Fruit fly (Drosophila melanogaster) Kc167 (cell line): ENCODE results near the gene CG33285.

Experiments used
- Myc ChIP-seq: fragments of >200 bp; optimal IDR thresholded peaks from 2 replicates; lab custom pipeline; 2017; ENCODE audit warnings: missing external identifiers
- Sin3A ChIP-seq: fragments of >200 bp; optimal IDR thresholded peaks from 2 replicates; lab custom pipeline; 2018; ENCODE audit warnings: missing external identifiers
- h ChIP-seq: fragments of >200 bp; optimal IDR thresholded peaks from 3 replicates; lab custom pipeline; 2018; ENCODE audit warnings: missing external identifiers
- insv ChIP-seq: fragments of >200 bp; optimal IDR thresholded peaks from 3 replicates; lab custom pipeline; 2018; ENCODE audit warnings: missing external identifiers
- psq ChIP-seq: fragments of >200 bp; optimal IDR thresholded peaks from 2 replicates; lab custom pipeline; 2017; ENCODE audit warnings: missing external identifiers
- ttk ChIP-seq: sonication (Bioruptor generic); optimal IDR thresholded peaks from 2 replicates; lab custom pipeline; 2017; ENCODE audit warnings: missing external identifiers

DNA sequence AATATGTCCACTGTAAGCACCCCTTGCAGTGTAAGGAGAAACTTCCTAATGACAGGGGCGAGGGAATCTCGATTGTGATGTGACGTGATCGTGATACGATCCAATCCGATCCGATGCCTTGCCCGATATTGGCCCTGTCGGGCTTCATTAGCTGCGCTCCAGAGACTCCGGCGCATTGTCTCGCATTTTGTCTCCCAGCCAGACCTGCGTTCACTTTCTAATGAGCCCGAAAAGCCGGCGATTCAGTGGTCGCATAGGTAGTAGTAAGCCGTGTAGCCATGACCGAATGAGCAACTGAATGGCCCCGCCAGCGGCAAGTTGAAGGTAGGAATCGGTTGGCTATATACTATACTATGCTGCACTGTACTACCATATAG lies 33.9 kb downstream of the CG33285 start:
- TF ChIP-seq Sin3A (no peak), h (lab: Kevin White, UChicago) (no peak), ttk (lab: Kevin White, UChicago) (no peak), psq (lab: Kevin White, UChicago) (no peak), Myc (no peak), insv (lab: Kevin White, UChicago) (no peak)
